Worm (Caenorhabditis elegans) whole organism, young adult: Measurements from ENCODE around the gene F39G3.3.

Experiments used
- F33H1.4 ChIP-seq: fragments of 200-800 bp; sonication (Bioruptor generic); IDR thresholded peaks from 2 replicates; pipeline ENCODE4 v1.3.6; 2022; ENCODE audit warnings: missing genetic modification reagents, missing genetic modification characterization, missing compliant biosample characterization
- ama-1 ChIP-seq, 3 experiments: fragments of 150-350 bp in 1 of 3; sonication (generic microtip) in 2 of 3; optimal IDR thresholded peaks; 2 replicates each; lab custom pipeline; 2014 to 2018; ENCODE audit warnings: missing biosample characterization in 2 of 3, missing genetic modification characterization in 2 of 3, missing genetic modification reagents in 2 of 3
- attf-3 ChIP-seq: fragments of 200-800 bp; sonication (Bioruptor generic); conservative IDR thresholded peaks from 2 replicates; pipeline ENCODE4 v1.3.6; 2022; ENCODE audit warnings: missing genetic modification reagents, missing genetic modification characterization, missing compliant biosample characterization
- ceh-27 ChIP-seq: fragments of 200-800 bp; sonication (Bioruptor generic); optimal IDR thresholded peaks from 2 replicates; lab custom pipeline; 2018; ENCODE audit warnings: mild to moderate bottlenecking, missing genetic modification characterization, moderate library complexity, missing compliant biosample characterization
- let-607 ChIP-seq, 2 experiments: fragments of 200-800 bp in 1 of 2; sonication (Bioruptor generic) in 1 of 2; sonication (generic microtip) in 1 of 2; optimal IDR thresholded peaks; 2 replicates each; lab custom pipeline; 2016 to 2018; ENCODE audit warnings: mild to moderate bottlenecking in 2 of 2, missing compliant biosample characterization in 2 of 2, missing genetic modification characterization in 2 of 2, moderate library complexity in 2 of 2, missing genotype in 1 of 2
- lin-26 ChIP-seq: fragments of 200-800 bp; sonication (Bioruptor generic); IDR thresholded peaks from 2 replicates; pipeline ENCODE4 v1.3.6; 2022; ENCODE audit warnings: missing genetic modification reagents, missing genetic modification characterization, missing compliant biosample characterization
- madf-10 ChIP-seq: sonication (generic microtip); optimal IDR thresholded peaks from 2 replicates; lab custom pipeline; 2016; ENCODE audit warnings: mild to moderate bottlenecking, missing genetic modification characterization, missing compliant biosample characterization
- madf-3 ChIP-seq: fragments of 200-800 bp; sonication (Bioruptor generic); IDR thresholded peaks from 2 replicates; pipeline ENCODE4 v1.3.6; 2022; ENCODE audit warnings: missing genetic modification reagents, missing genetic modification characterization, missing compliant biosample characterization
- unc-62 ChIP-seq: fragments of 150-350 bp; optimal IDR thresholded peaks from 2 replicates; lab custom pipeline; 2014; ENCODE audit warnings: missing biosample characterization, missing genetic modification reagents, missing genetic modification characterization

- TF ChIP-seq ceh-27 (GFP tag; lab: Kevin White, UChicago) (no peak), let-607 (tag; optimal IDR thresholded peaks at IDR 0.05; lab: Kevin White, UChicago) (no peak), madf-10 (tag; lab: Kevin White, UChicago) (no peak), F33H1.4 (GFP tag; lab: Robert Waterston, UW) (no peak), madf-3 (GFP tag; lab: Robert Waterston, UW) (no peak), lin-26 (no peak), unc-62 (no peak), attf-3 (GFP tag; lab: Robert Waterston, UW) (no peak), ama-1 (optimal IDR thresholded peaks at IDR 0.05; lab: Kevin White, UChicago) (no peak), ama-1 (GFP tag; optimal IDR thresholded peaks at IDR 0.05; lab: Kevin White, UChicago) (no peak)
These were observed 11.7 kb upstream of the F39G3.3 start, which contains the start of gene prx-6 for ce11 chrV:4719965-4720364.
